Worm (Caenorhabditis elegans) whole organism, L1 larva: ENCODE data around the gene gta-1.
A peak's percentile ranks its signal among the peaks of the same experiment; 100 is the strongest.

Experiments used
- ama-1 ChIP-seq: fragments of 150-350 bp; optimal IDR thresholded peaks from 2 replicates; lab custom pipeline; 2014
- blmp-1 ChIP-seq: fragments of 150-350 bp; optimal IDR thresholded peaks from 2 replicates; lab custom pipeline; 2014; ENCODE audit warnings: missing biosample characterization, missing genetic modification characterization
- efl-1 ChIP-seq, 4 experiments: fragments of 150-350 bp; optimal IDR thresholded peaks in 3 of 4; peaks in 1 of 4; 1 replicate in 1 of 4; 2 replicates in 3 of 4; lab custom pipeline; 2014; ENCODE audit warnings: missing biosample characterization in 2 of 4, missing genetic modification characterization in 2 of 4, missing genetic modification reagents in 2 of 4
- mdl-1 ChIP-seq, 2 experiments: fragments of 150-350 bp; optimal IDR thresholded peaks; 2 replicates each; lab custom pipeline; 2014 to 2017; ENCODE audit warnings: missing biosample characterization in 2 of 2, missing genetic modification characterization in 2 of 2, inconsistent platforms in 1 of 2
- nhr-71 ChIP-seq: sonication (generic microtip); optimal IDR thresholded peaks from 2 replicates; lab custom pipeline; 2016; ENCODE audit warnings: mild to moderate bottlenecking, missing genetic modification characterization, moderate library complexity, missing compliant biosample characterization
- sox-4 ChIP-seq: sonication (generic microtip); optimal IDR thresholded peaks from 2 replicates; lab custom pipeline; 2016; ENCODE audit warnings: missing genetic modification characterization, missing compliant biosample characterization
- sup-37 ChIP-seq: fragments of 200-800 bp; sonication (Bioruptor generic); optimal IDR thresholded peaks from 2 replicates; lab custom pipeline; 2018; ENCODE audit warnings: mild to moderate bottlenecking, missing genetic modification characterization, missing compliant biosample characterization

DNA sequence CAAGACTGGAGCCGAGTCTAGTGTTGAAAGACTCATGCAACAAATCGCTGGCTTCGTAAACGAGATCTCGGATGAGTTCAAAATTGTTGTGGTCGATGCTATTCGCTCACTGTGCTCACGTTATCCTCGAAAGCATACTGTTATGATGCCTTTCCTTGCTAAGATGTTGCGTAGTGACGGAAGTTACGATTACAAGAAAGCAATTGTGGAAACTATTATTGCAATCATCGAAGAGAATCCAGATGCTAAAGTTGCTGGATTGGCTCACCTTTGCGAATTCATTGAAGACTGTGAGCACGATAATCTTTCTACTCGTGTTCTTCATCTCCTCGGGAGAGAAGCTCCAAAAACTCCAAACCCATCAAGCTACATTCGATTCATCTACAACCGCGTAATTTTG is 27.0 kb upstream of the gta-1 start:
- no peak for TF ChIP-seq mdl-1 (tag; optimal IDR thresholded peaks at IDR 0.05; lab: Kevin White, UChicago)
- no peak for TF ChIP-seq blmp-1 (tag; lab: Kevin White, UChicago)
- TF ChIP-seq sox-4 (tag; lab: Kevin White, UChicago) = no peak
- TF ChIP-seq efl-1 (optimal IDR thresholded peaks at IDR 0.05; lab: Kevin White, UChicago) = no peak
- TF ChIP-seq efl-1 (GFP tag; optimal IDR thresholded peaks at IDR 0.05 in 1 of 2; lab: Kevin White, UChicago) = peak in 1 of 2 experiments; percentile 88
- no peak for TF ChIP-seq ama-1
- no peak for TF ChIP-seq nhr-71
- no peak for TF ChIP-seq sup-37 (GFP tag; lab: Kevin White, UChicago)
